Worm (Caenorhabditis elegans) whole organism, late embryonic: Measurements from ENCODE around the gene F28E10.4.

ENCODE experiments used
- F13H6.1 ChIP-seq: sonication (generic microtip); optimal IDR thresholded peaks from 2 replicates; lab custom pipeline; 2016; ENCODE audit warnings: missing genetic modification characterization, missing compliant biosample characterization
- ceh-14 ChIP-seq: sonication (generic microtip); optimal IDR thresholded peaks from 2 replicates; lab custom pipeline; 2016; ENCODE audit warnings: missing genotype, missing genetic modification characterization, missing compliant biosample characterization
- ceh-2 ChIP-seq: sonication (generic microtip); optimal IDR thresholded peaks from 2 replicates; lab custom pipeline; 2016; ENCODE audit warnings: missing genotype, missing genetic modification characterization, missing compliant biosample characterization
- nfya-1 ChIP-seq: sonication (generic microtip); optimal IDR thresholded peaks from 2 replicates; lab custom pipeline; 2017; ENCODE audit warnings: missing genetic modification characterization, mild to moderate bottlenecking, missing compliant biosample characterization, antibody characterized with exemption, moderate library complexity
- pha-4 ChIP-seq: fragments of 150-350 bp; optimal IDR thresholded peaks from 2 replicates; lab custom pipeline; 2018; ENCODE audit warnings: missing biosample characterization, missing genetic modification reagents, missing genetic modification characterization
- pros-1 ChIP-seq: fragments of 150-350 bp; optimal IDR thresholded peaks from 2 replicates; lab custom pipeline; 2014; ENCODE audit warnings: missing biosample characterization, missing genetic modification reagents, missing genetic modification characterization

- TF ChIP-seq F13H6.1 (tag; lab: Kevin White, UChicago) (no peak), pha-4 (tag; lab: Kevin White, UChicago) (no peak), pros-1 (tag; lab: Kevin White, UChicago) (no peak), ceh-14 (tag; lab: Kevin White, UChicago) (no peak), ceh-2 (no peak), nfya-1 (tag; lab: Kevin White, UChicago) (no peak)
Measured at ce11 chrIV:4541195-4541594, 26.0 kb downstream of the F28E10.4 start.
